Worm (Caenorhabditis elegans): Measurements from ENCODE around the gene kle-2.

Gene kle-2

ce11 chrIII:7986585-7987171 lies 45.2 kb downstream of the kle-2 start, which contains the start of gene hrpk-2 (continued):
- TF ChIP-seq repo-1 (tag; optimal IDR thresholded peaks at IDR 0.05) (no peak), bed-2 (GFP tag; IDR thresholded peaks at IDR 0.05) (no peak), mxl-1 (tag; optimal IDR thresholded peaks at IDR 0.05) (no peak), efl-1 (GFP tag; optimal IDR thresholded peaks at IDR 0.05) (no peak), Y95B8A.8 (GFP tag; IDR thresholded peaks at IDR 0.05) (no peak), sptf-2 (GFP tag; optimal IDR thresholded peaks at IDR 0.05) (no peak), rpc-1 (optimal IDR thresholded peaks at IDR 0.05) (no peak), rpc-1 (tag; optimal IDR thresholded peaks at IDR 0.05) (no peak), ztf-25 (GFP tag; IDR thresholded peaks at IDR 0.05) (no peak), snpc-4 (GFP tag; optimal IDR thresholded peaks at IDR 0.05) (no peak), snpc-4 (tag; optimal IDR thresholded peaks at IDR 0.05) (no peak), Y67H2A.10 (GFP tag; conservative IDR thresholded peaks at IDR 0.05) (no peak), ets-4 (GFP tag; optimal IDR thresholded peaks at IDR 0.05) (no peak)

Measured in whole organism, young adult.